Worm (Caenorhabditis elegans) whole organism, mixed stage, embryonic: Measurements from ENCODE around the gene hint-3.

Experiments used
- M03D4.4 ChIP-seq: sonication (generic microtip); optimal IDR thresholded peaks from 2 replicates; lab custom pipeline; 2017; ENCODE audit warnings: mild to moderate bottlenecking, missing genetic modification characterization, missing compliant biosample characterization
- bed-3 ChIP-seq: fragments of 200-800 bp; sonication (Bioruptor generic); optimal IDR thresholded peaks from 3 replicates; lab custom pipeline; 2018; ENCODE audit warnings: mild to moderate bottlenecking, missing genetic modification characterization, moderate library complexity, missing compliant biosample characterization
- ceh-43 ChIP-seq: fragments of 200-800 bp; sonication (Bioruptor generic); optimal IDR thresholded peaks from 2 replicates; lab custom pipeline; 2018; ENCODE audit warnings: mild to moderate bottlenecking, missing genetic modification characterization, moderate library complexity, missing compliant biosample characterization
- ceh-83 ChIP-seq: fragments of 200-800 bp; sonication (Bioruptor generic); optimal IDR thresholded peaks from 2 replicates; lab custom pipeline; 2018; ENCODE audit warnings: mild to moderate bottlenecking, missing genetic modification characterization, missing compliant biosample characterization
- ces-1 ChIP-seq: fragments of 150-350 bp; optimal IDR thresholded peaks from 2 replicates; lab custom pipeline; 2014; ENCODE audit warnings: missing biosample characterization, missing genetic modification reagents, missing genetic modification characterization
- drap-1 ChIP-seq: fragments of 200-800 bp; sonication (Bioruptor generic); optimal IDR thresholded peaks from 3 replicates; lab custom pipeline; 2018; ENCODE audit warnings: mild to moderate bottlenecking, missing genetic modification characterization, missing compliant biosample characterization
- elt-1 ChIP-seq: sonication (generic microtip); optimal IDR thresholded peaks from 2 replicates; lab custom pipeline; 2017; ENCODE audit warnings: missing genetic modification characterization, mild to moderate bottlenecking, missing compliant biosample characterization, antibody characterized with exemption, moderate library complexity, borderline replicate concordance; ENCODE audit not compliant: insufficient read depth
- elt-3 ChIP-seq: fragments of 150-350 bp; optimal IDR thresholded peaks from 2 replicates; lab custom pipeline; 2014; ENCODE audit warnings: missing biosample characterization, missing genetic modification characterization
- flh-1 ChIP-seq: fragments of 200-800 bp; sonication (Bioruptor generic); optimal IDR thresholded peaks from 2 replicates; lab custom pipeline; 2018; ENCODE audit warnings: mild to moderate bottlenecking, missing genetic modification characterization, moderate library complexity, missing compliant biosample characterization
- ham-2 ChIP-seq: fragments of 200-800 bp; sonication (Bioruptor generic); optimal IDR thresholded peaks from 2 replicates; lab custom pipeline; 2018; ENCODE audit warnings: mild to moderate bottlenecking, missing genetic modification characterization, missing compliant biosample characterization
- lsy-2 ChIP-seq: fragments of 150-350 bp; optimal IDR thresholded peaks from 2 replicates; lab custom pipeline; 2014; ENCODE audit warnings: missing biosample characterization, missing genetic modification characterization
- mab-5 ChIP-seq: fragments of 150-350 bp; optimal IDR thresholded peaks from 2 replicates; lab custom pipeline; 2014; ENCODE audit warnings: missing biosample characterization, missing genetic modification characterization
- mep-1 ChIP-seq: fragments of 150-350 bp; optimal IDR thresholded peaks from 2 replicates; lab custom pipeline; 2017; ENCODE audit warnings: missing biosample characterization, missing genetic modification reagents, missing genetic modification characterization, inconsistent platforms
- mls-2 ChIP-seq: sonication (generic microtip); optimal IDR thresholded peaks from 2 replicates; lab custom pipeline; 2016; ENCODE audit warnings: mild to moderate bottlenecking, missing genetic modification characterization, moderate library complexity, missing compliant biosample characterization
- nhr-12 ChIP-seq: fragments of 150-350 bp; optimal IDR thresholded peaks from 2 replicates; lab custom pipeline; 2014; ENCODE audit warnings: missing biosample characterization, missing genetic modification characterization
- nhr-2 ChIP-seq: fragments of 150-350 bp; optimal IDR thresholded peaks from 2 replicates; lab custom pipeline; 2014; ENCODE audit warnings: missing biosample characterization, missing genetic modification characterization
- nhr-237 ChIP-seq: fragments of 150-350 bp; optimal IDR thresholded peaks from 2 replicates; lab custom pipeline; 2014; ENCODE audit warnings: missing biosample characterization, missing genetic modification characterization
- nhr-28 ChIP-seq: fragments of 150-350 bp; optimal IDR thresholded peaks from 2 replicates; lab custom pipeline; 2014; ENCODE audit warnings: missing biosample characterization, missing genetic modification characterization
- nhr-76 ChIP-seq: sonication (generic microtip); optimal IDR thresholded peaks from 2 replicates; lab custom pipeline; 2017; ENCODE audit warnings: missing biosample characterization, missing genetic modification characterization
- pha-4 ChIP-seq: fragments of 150-350 bp; optimal IDR thresholded peaks from 2 replicates; lab custom pipeline; 2018; ENCODE audit warnings: missing biosample characterization, missing genetic modification reagents, missing genetic modification characterization
- sem-2 ChIP-seq: fragments of 200-800 bp; sonication (Bioruptor generic); optimal IDR thresholded peaks from 2 replicates; lab custom pipeline; 2018; ENCODE audit warnings: mild to moderate bottlenecking, missing genetic modification characterization, missing compliant biosample characterization
- snpc-4 ChIP-seq: fragments of 150-350 bp; optimal IDR thresholded peaks from 2 replicates; lab custom pipeline; 2014; ENCODE audit warnings: missing biosample characterization, missing genetic modification characterization
- sptf-1 ChIP-seq: sonication (generic microtip); optimal IDR thresholded peaks from 2 replicates; lab custom pipeline; 2017; ENCODE audit warnings: mild to moderate bottlenecking, missing genetic modification characterization, moderate library complexity, missing compliant biosample characterization
- tbx-8 ChIP-seq: fragments of 200-800 bp; sonication (Bioruptor generic); optimal IDR thresholded peaks from 2 replicates; lab custom pipeline; 2018; ENCODE audit warnings: mild to moderate bottlenecking, missing genetic modification characterization, moderate library complexity, missing compliant biosample characterization
- unc-120 ChIP-seq: sonication (generic microtip); optimal IDR thresholded peaks from 2 replicates; lab custom pipeline; 2017; ENCODE audit warnings: missing genetic modification characterization, missing compliant biosample characterization; ENCODE audit not compliant: poor library complexity, severe bottlenecking
- unc-39 ChIP-seq: fragments of 150-350 bp; optimal IDR thresholded peaks from 2 replicates; lab custom pipeline; 2014; ENCODE audit warnings: missing biosample characterization, missing genetic modification characterization
- unc-62 ChIP-seq: fragments of 150-350 bp; optimal IDR thresholded peaks from 2 replicates; lab custom pipeline; 2014; ENCODE audit warnings: missing biosample characterization, missing genetic modification reagents, missing genetic modification characterization
- zip-8 ChIP-seq: fragments of 150-350 bp; optimal IDR thresholded peaks from 2 replicates; lab custom pipeline; 2014; ENCODE audit warnings: missing biosample characterization, missing genetic modification characterization
- ztf-11 ChIP-seq: fragments of 150-350 bp; optimal IDR thresholded peaks from 2 replicates; lab custom pipeline; 2014; ENCODE audit warnings: missing biosample characterization, missing genetic modification characterization

Gene hint-3

ce11 chrV:7745386-7745785, 14.9 kb upstream of the hint-3 start:
- TF ChIP-seq snpc-4 (tag; lab: Kevin White, UChicago) (no peak), sem-2 (GFP tag; lab: Kevin White, UChicago) (no peak), zip-8 (tag; lab: Kevin White, UChicago) (no peak), pha-4 (tag; lab: Kevin White, UChicago) (no peak), lsy-2 (tag; lab: Kevin White, UChicago) (no peak), ham-2 (GFP tag; lab: Kevin White, UChicago) (no peak), unc-120 (no peak), ztf-11 (tag; lab: Kevin White, UChicago) (no peak), drap-1 (no peak), unc-39 (tag; lab: Kevin White, UChicago) (no peak), flh-1 (GFP tag; lab: Kevin White, UChicago) (no peak), tbx-8 (GFP tag; lab: Kevin White, UChicago) (no peak), ceh-83 (no peak), bed-3 (GFP tag; lab: Kevin White, UChicago) (no peak), nhr-76 (tag; lab: Kevin White, UChicago) (no peak), mls-2 (tag; lab: Kevin White, UChicago) (no peak), ceh-43 (GFP tag; lab: Kevin White, UChicago) (no peak), M03D4.4 (no peak)

ce11 chrV:7745903-7746302, 14.4 kb upstream of the hint-3 start:
- TF ChIP-seq unc-120 = peak; percentile 18
- TF ChIP-seq unc-62 (GFP tag; lab: Kevin White, UChicago) = peak; percentile 99
- peak; percentile 86 for TF ChIP-seq ham-2 (GFP tag; lab: Kevin White, UChicago)
- TF ChIP-seq nhr-237 (tag; lab: Kevin White, UChicago) = no peak
- peak; percentile 39 for TF ChIP-seq nhr-2 (tag; lab: Kevin White, UChicago)
- TF ChIP-seq M03D4.4 = no peak
- no peak for TF ChIP-seq elt-3 (tag; lab: Kevin White, UChicago)

- TF ChIP-seq nhr-2 (tag; lab: Kevin White, UChicago) (no peak), ceh-43 (GFP tag; lab: Kevin White, UChicago) (no peak), zip-8 (tag; lab: Kevin White, UChicago) (no peak), ceh-83 (no peak), elt-1 (tag; lab: Kevin White, UChicago) (no peak), M03D4.4 (no peak), mls-2 (tag; lab: Kevin White, UChicago) (no peak), mep-1 (tag; lab: Kevin White, UChicago) (no peak), mab-5 (tag; lab: Kevin White, UChicago) (no peak), unc-39 (tag; lab: Kevin White, UChicago) (no peak), unc-62 (GFP tag; lab: Kevin White, UChicago) (no peak), unc-120 (no peak)
These were observed 13.1 kb upstream of the hint-3 start for ce11 chrV:7747132-7747531.

- TF ChIP-seq sptf-1 (tag; lab: Kevin White, UChicago) (no peak), ces-1 (no peak), nhr-237 (tag; lab: Kevin White, UChicago) (no peak), ceh-43 (GFP tag; lab: Kevin White, UChicago) (no peak), sem-2 (GFP tag; lab: Kevin White, UChicago) (no peak), pha-4 (tag; lab: Kevin White, UChicago) (no peak), mab-5 (tag; lab: Kevin White, UChicago) (no peak), mep-1 (tag; lab: Kevin White, UChicago) (no peak), nhr-12 (tag; lab: Kevin White, UChicago) (no peak), nhr-28 (no peak), ham-2 (GFP tag; lab: Kevin White, UChicago) (no peak), ceh-83 (no peak)
These were observed 12.2 kb upstream of the hint-3 start for ce11 chrV:7747987-7748607.

- TF ChIP-seq mab-5 (tag; lab: Kevin White, UChicago) = no peak
- TF ChIP-seq sptf-1 (tag; lab: Kevin White, UChicago) = no peak
- TF ChIP-seq tbx-8 (GFP tag; lab: Kevin White, UChicago) = no peak
- TF ChIP-seq unc-62 (GFP tag; lab: Kevin White, UChicago) = no peak
These were observed 10.6 kb upstream of the hint-3 start for ce11 chrV:7749708-7750107.
